Fruit fly (Drosophila melanogaster) whole organism, embryonic: Measurements from ENCODE around the gene CG45307.

Experiments used
- B-H1 ChIP-seq: fragments of 200-800 bp; sonication (Bioruptor generic); IDR thresholded peaks from 3 replicates; pipeline ENCODE4 v1.3.6; 2022; ENCODE audit warnings: missing biosample characterization, missing genetic modification characterization
- BtbVII ChIP-seq: fragments of 200-800 bp; sonication (Bioruptor generic); optimal IDR thresholded peaks from 3 replicates; lab custom pipeline; 2017; ENCODE audit warnings: missing biosample characterization, mild to moderate bottlenecking, missing genetic modification characterization
- CG12071 ChIP-seq: fragments of 200-800 bp; sonication (Bioruptor generic); optimal IDR thresholded peaks from 3 replicates; lab custom pipeline; 2018; ENCODE audit warnings: missing biosample characterization, mild to moderate bottlenecking, missing genetic modification characterization
- CG13287 ChIP-seq: fragments of 200-800 bp; sonication (Bioruptor generic); IDR thresholded peaks from 2 replicates; pipeline ENCODE4 v1.3.6; 2022; ENCODE audit warnings: missing biosample characterization, missing genetic modification characterization; ENCODE audit not compliant: partially characterized antibody
- CG13894 ChIP-seq: fragments of 200-800 bp; sonication (Bioruptor generic); optimal IDR thresholded peaks from 3 replicates; lab custom pipeline; 2018; ENCODE audit warnings: missing biosample characterization, mild to moderate bottlenecking, missing genetic modification characterization, moderate library complexity
- CG16863 ChIP-seq: fragments of 200-800 bp; sonication (Bioruptor generic); optimal IDR thresholded peaks from 3 replicates; lab custom pipeline; 2016; ENCODE audit warnings: missing biosample characterization, missing genetic modification characterization
- CG17385 ChIP-seq: fragments of 200-800 bp; sonication (Bioruptor generic); optimal IDR thresholded peaks from 3 replicates; lab custom pipeline; 2018; ENCODE audit warnings: missing biosample characterization, mild to moderate bottlenecking, missing genetic modification characterization
- CG34376 ChIP-seq: fragments of 200-800 bp; sonication (Bioruptor generic); optimal IDR thresholded peaks from 2 replicates; lab custom pipeline; 2018; ENCODE audit warnings: missing biosample characterization, mild to moderate bottlenecking, missing genetic modification characterization
- CG4360 ChIP-seq: fragments of 200-800 bp; sonication (Bioruptor generic); IDR thresholded peaks from 2 replicates; pipeline ENCODE4 v1.3.6; 2022; ENCODE audit warnings: missing biosample characterization, missing genetic modification characterization
- CG4617 ChIP-seq: fragments of 200-800 bp; sonication (Bioruptor generic); optimal IDR thresholded peaks from 3 replicates; lab custom pipeline; 2016; ENCODE audit warnings: missing biosample characterization, missing genetic modification characterization, borderline replicate concordance
- CG4854 ChIP-seq: fragments of 200-800 bp; sonication (Bioruptor generic); optimal IDR thresholded peaks from 2 replicates; lab custom pipeline; 2016; ENCODE audit warnings: missing biosample characterization, missing genetic modification characterization, inconsistent platforms
- CG7839 ChIP-seq: fragments of 200-800 bp; sonication (Bioruptor generic); optimal IDR thresholded peaks from 3 replicates; lab custom pipeline; 2018; ENCODE audit warnings: missing biosample characterization, mild to moderate bottlenecking, missing genetic modification characterization, moderate library complexity
- CG7928 ChIP-seq: fragments of 200-800 bp; sonication (Bioruptor generic); optimal IDR thresholded peaks from 2 replicates; lab custom pipeline; 2017; ENCODE audit warnings: missing biosample characterization, mild to moderate bottlenecking, missing genetic modification characterization
- CG8944 ChIP-seq: fragments of 200-800 bp; sonication (Bioruptor generic); optimal IDR thresholded peaks from 3 replicates; lab custom pipeline; 2016; ENCODE audit warnings: missing biosample characterization, missing genetic modification characterization
- CG9437 ChIP-seq: fragments of 200-800 bp; sonication (Bioruptor generic); optimal IDR thresholded peaks from 2 replicates; lab custom pipeline; 2018; ENCODE audit warnings: missing biosample characterization, mild to moderate bottlenecking, missing genetic modification characterization
- CrebB ChIP-seq: fragments of 200-800 bp; sonication (Bioruptor generic); optimal IDR thresholded peaks from 3 replicates; lab custom pipeline; 2018; ENCODE audit warnings: missing biosample characterization, mild to moderate bottlenecking, missing genetic modification characterization
- Doc3 ChIP-seq: fragments of 200-800 bp; sonication (Bioruptor generic); IDR thresholded peaks from 3 replicates; pipeline ENCODE4 v1.3.6; 2022; ENCODE audit warnings: missing biosample characterization, missing genetic modification characterization; ENCODE audit not compliant: partially characterized antibody
- E2f2 ChIP-seq: fragments of 200-800 bp; sonication (Bioruptor generic); IDR thresholded peaks from 2 replicates; pipeline ENCODE4 v1.3.6; 2022; ENCODE audit warnings: missing biosample characterization, missing genetic modification characterization
- Hey ChIP-seq: fragments of 200-800 bp; sonication (Bioruptor generic); optimal IDR thresholded peaks from 3 replicates; lab custom pipeline; 2018; ENCODE audit warnings: missing biosample characterization, mild to moderate bottlenecking, missing genetic modification characterization
- HmgD ChIP-seq: fragments of 200-800 bp; sonication (Bioruptor generic); optimal IDR thresholded peaks from 3 replicates; lab custom pipeline; 2016; ENCODE audit warnings: missing biosample characterization, missing genetic modification characterization
- NfI ChIP-seq: fragments of 200-800 bp; sonication (Bioruptor generic); optimal IDR thresholded peaks from 3 replicates; lab custom pipeline; 2018; ENCODE audit warnings: missing biosample characterization, mild to moderate bottlenecking, missing genetic modification characterization, moderate library complexity
- PHDP ChIP-seq: fragments of 200-800 bp; sonication (Bioruptor generic); optimal IDR thresholded peaks from 3 replicates; lab custom pipeline; 2018; ENCODE audit warnings: missing biosample characterization, mild to moderate bottlenecking, missing genetic modification characterization, moderate library complexity
- Pdp1 ChIP-seq, 2 experiments: fragments of 200-800 bp; sonication (Bioruptor generic); optimal IDR thresholded peaks; 3 replicates each; lab custom pipeline; 2016; ENCODE audit warnings: missing biosample characterization in 2 of 2, missing genetic modification characterization in 2 of 2, mild to moderate bottlenecking in 1 of 2, moderate library complexity in 1 of 2
- Side ChIP-seq: fragments of 200-800 bp; sonication (Bioruptor generic); optimal IDR thresholded peaks from 2 replicates; lab custom pipeline; 2016; ENCODE audit warnings: missing biosample characterization, missing genetic modification characterization
- bbx ChIP-seq: fragments of 200-800 bp; sonication (Bioruptor generic); IDR thresholded peaks from 2 replicates; pipeline ENCODE4 v1.3.6; 2022; ENCODE audit warnings: missing biosample characterization, missing genetic modification characterization; ENCODE audit not compliant: partially characterized antibody
- br ChIP-seq: fragments of >200 bp; optimal IDR thresholded peaks from 2 replicates; lab custom pipeline; 2017
- cwo ChIP-seq: fragments of 200-800 bp; sonication (Bioruptor generic); optimal IDR thresholded peaks from 3 replicates; lab custom pipeline; 2017; ENCODE audit warnings: missing biosample characterization, missing genetic modification characterization, mild to moderate bottlenecking, moderate library complexity, missing genetic modification reagents
- dmrt11E ChIP-seq: fragments of 200-800 bp; sonication (Bioruptor generic); optimal IDR thresholded peaks from 3 replicates; lab custom pipeline; 2018; ENCODE audit warnings: missing biosample characterization, mild to moderate bottlenecking, missing genetic modification characterization, moderate library complexity
- dpn ChIP-seq, 2 experiments: fragments of 200-800 bp; sonication (Bioruptor generic); optimal IDR thresholded peaks; 3 replicates each; lab custom pipeline; 2016; ENCODE audit warnings: missing biosample characterization in 2 of 2, missing genetic modification characterization in 2 of 2
- exex ChIP-seq: fragments of 200-800 bp; sonication (Bioruptor generic); optimal IDR thresholded peaks from 4 replicates; lab custom pipeline; 2018; ENCODE audit warnings: missing biosample characterization, mild to moderate bottlenecking, missing genetic modification characterization, moderate library complexity
- gfzf ChIP-seq: fragments of 200-800 bp; sonication (Bioruptor generic); optimal IDR thresholded peaks from 2 replicates; lab custom pipeline; 2016; ENCODE audit warnings: missing biosample characterization, mild to moderate bottlenecking, missing genetic modification characterization, moderate library complexity
- hkb ChIP-seq, 2 experiments: fragments of 200-800 bp in 1 of 2; fragments of >200 bp in 1 of 2; sonication (Bioruptor generic) in 1 of 2; IDR thresholded peaks in 1 of 2; optimal IDR thresholded peaks in 1 of 2; 2 replicates each; pipeline versions ENCODE4 v1.3.6 to Lab custom; 2017 to 2022; ENCODE audit warnings: missing biosample characterization in 1 of 2, missing genetic modification characterization in 1 of 2
- kni ChIP-seq: fragments of 200-800 bp; sonication (Bioruptor generic); optimal IDR thresholded peaks from 3 replicates; lab custom pipeline; 2017; ENCODE audit warnings: mild to moderate bottlenecking, missing biosample characterization, missing genetic modification reagents, missing genetic modification characterization
- lov ChIP-seq, 2 experiments: fragments of 200-800 bp in 1 of 2; fragments of >200 bp in 1 of 2; sonication (Bioruptor generic) in 1 of 2; IDR thresholded peaks in 1 of 2; optimal IDR thresholded peaks in 1 of 2; 2 replicates in 1 of 2; 3 replicates in 1 of 2; pipeline versions ENCODE4 v1.3.6 to Lab custom; 2017 to 2022; ENCODE audit warnings: missing biosample characterization in 1 of 2, missing genetic modification characterization in 1 of 2
- nau ChIP-seq: fragments of 200-800 bp; sonication (Bioruptor generic); optimal IDR thresholded peaks from 3 replicates; lab custom pipeline; 2017; ENCODE audit warnings: missing biosample characterization, mild to moderate bottlenecking, missing genetic modification characterization, missing genetic modification reagents
- slp2 ChIP-seq: fragments of 200-800 bp; sonication (Bioruptor generic); optimal IDR thresholded peaks from 2 replicates; lab custom pipeline; 2016; ENCODE audit warnings: missing biosample characterization, missing genetic modification characterization
- sna ChIP-seq: fragments of 200-800 bp; sonication (Bioruptor generic); IDR thresholded peaks from 2 replicates; pipeline ENCODE4 v1.3.6; 2022; ENCODE audit warnings: missing biosample characterization, missing genetic modification characterization; ENCODE audit not compliant: partially characterized antibody
- tx ChIP-seq: fragments of 200-800 bp; sonication (Bioruptor generic); optimal IDR thresholded peaks from 2 replicates; lab custom pipeline; 2016; ENCODE audit warnings: missing biosample characterization, missing genetic modification characterization
- vvl ChIP-seq: fragments of 200-800 bp; sonication (Bioruptor generic); IDR thresholded peaks from 2 replicates; pipeline ENCODE4 v1.3.6; 2022; ENCODE audit warnings: missing biosample characterization, missing genetic modification characterization
- zf30C ChIP-seq: fragments of 200-800 bp; sonication (Bioruptor generic); optimal IDR thresholded peaks from 3 replicates; lab custom pipeline; 2018; ENCODE audit warnings: missing biosample characterization, mild to moderate bottlenecking, missing genetic modification characterization

Gene CG45307

dm6 chr2L:8739984-8740756 lies 11.8 kb downstream of the CG45307 start, which contains the start of gene raw (continued):
- TF ChIP-seq CG9437: peak; percentile 19
- peak; percentile 46 for TF ChIP-seq CG13894
- TF ChIP-seq Hey (tag; lab: Kevin White, UChicago): peak; percentile 39
- TF ChIP-seq cwo: peak; percentile 43
- no peak for TF ChIP-seq dpn (GFP tag; optimal IDR thresholded peaks at IDR 0.05; lab: Kevin White, UChicago)
- peak; percentile 3 for TF ChIP-seq CG12071
- no peak for TF ChIP-seq br
- TF ChIP-seq Doc3 (GFP tag; lab: Robert Waterston, UW): no peak
- 0 out of 2 replicates have a peak, but pooled peaks have one; percentile 19 for TF ChIP-seq bbx (GFP tag; lab: Robert Waterston, UW)
- peak; percentile 28 for TF ChIP-seq CG13287
- 0 out of 2 replicates have a peak, but pooled peaks have one; percentile 10 for TF ChIP-seq E2f2
- TF ChIP-seq Side: peak; percentile 42
- no peak for TF ChIP-seq slp2 (GFP tag; lab: Kevin White, UChicago)
- TF ChIP-seq vvl (GFP tag; lab: Robert Waterston, UW): peak; percentile 16; the same call in 1 of the 2 replicates
- peak; percentile 27 for TF ChIP-seq nau
- TF ChIP-seq sna (GFP tag; lab: Robert Waterston, UW): 0 out of 2 replicates have a peak, but pooled peaks have one; percentile 36
- peak; percentile 40 for TF ChIP-seq CrebB (tag; lab: Kevin White, UChicago)
- no peak for TF ChIP-seq dmrt11E (tag; lab: Kevin White, UChicago)
- TF ChIP-seq CG17385: peak; percentile 52
- no peak for TF ChIP-seq tx
- TF ChIP-seq exex (tag; lab: Kevin White, UChicago): peak; percentile 85
- peak; percentile 14 for TF ChIP-seq HmgD
- TF ChIP-seq zf30C (GFP tag; lab: Kevin White, UChicago): no peak
- peak; percentile 83 for TF ChIP-seq BtbVII (GFP tag; lab: Kevin White, UChicago)
- peak; percentile 16 for TF ChIP-seq CG4617 (GFP tag; lab: Kevin White, UChicago)
- peak; percentile 88 for TF ChIP-seq CG4360 (GFP tag; lab: Robert Waterston, UW)
- TF ChIP-seq lov (optimal IDR thresholded peaks at IDR 0.05; lab: Kevin White, UChicago): no peak
- 0 out of 3 replicates have a peak, but pooled peaks have one; percentile 28 for TF ChIP-seq lov (GFP tag; IDR thresholded peaks at IDR 0.05; lab: Robert Waterston, UW)
- TF ChIP-seq CG34376 (GFP tag; lab: Kevin White, UChicago): peak; percentile 70
- no peak for TF ChIP-seq CG7928 (GFP tag; lab: Kevin White, UChicago)
- TF ChIP-seq CG16863: no peak
- no peak for TF ChIP-seq NfI (GFP tag; lab: Kevin White, UChicago)
- no peak for TF ChIP-seq CG7839
- peak; percentile 4 for TF ChIP-seq CG4854
- no peak for TF ChIP-seq CG8944
- peak in 1 of 2 experiments; percentile 99 for TF ChIP-seq Pdp1 (GFP tag; optimal IDR thresholded peaks at IDR 0.05; lab: Kevin White, UChicago)
- no peak for TF ChIP-seq B-H1 (GFP tag; lab: Robert Waterston, UW)
- TF ChIP-seq kni (GFP tag; lab: Kevin White, UChicago): peak; percentile 77
- TF ChIP-seq gfzf (GFP tag; lab: Kevin White, UChicago): peak; percentile 63
- peak; percentile 41 for TF ChIP-seq PHDP
- TF ChIP-seq hkb (optimal IDR thresholded peaks at IDR 0.05; lab: Kevin White, UChicago): no peak
- peak; percentile 40; the same call in 1 of the 2 replicates for TF ChIP-seq hkb (GFP tag; IDR thresholded peaks at IDR 0.05; lab: Robert Waterston, UW)
